Worm (Caenorhabditis elegans) whole organism, late embryonic: ENCODE measurements around the gene let-60.

ENCODE experiments used
- C08G9.2 ChIP-seq: sonication (generic microtip); optimal IDR thresholded peaks from 2 replicates; lab custom pipeline; 2016; ENCODE audit warnings: mild to moderate bottlenecking, missing genetic modification characterization, moderate library complexity, missing compliant biosample characterization
- C38D4.7 ChIP-seq: fragments of 200-800 bp; sonication (Bioruptor generic); optimal IDR thresholded peaks from 2 replicates; lab custom pipeline; 2018; ENCODE audit warnings: mild to moderate bottlenecking, missing genetic modification characterization, moderate library complexity, missing compliant biosample characterization
- F13H6.1 ChIP-seq: sonication (generic microtip); optimal IDR thresholded peaks from 2 replicates; lab custom pipeline; 2016; ENCODE audit warnings: missing genetic modification characterization, missing compliant biosample characterization
- K09A11.1 ChIP-seq: sonication (generic microtip); optimal IDR thresholded peaks from 2 replicates; lab custom pipeline; 2017; ENCODE audit warnings: antibody characterized with exemption, mild to moderate bottlenecking, missing genetic modification characterization, missing compliant biosample characterization; ENCODE audit not compliant: insufficient read depth
- T23F11.4 ChIP-seq: fragments of 200-800 bp; sonication (Bioruptor generic); optimal IDR thresholded peaks from 2 replicates; lab custom pipeline; 2018; ENCODE audit warnings: mild to moderate bottlenecking, missing genetic modification characterization, missing compliant biosample characterization
- ceh-18 ChIP-seq: sonication (generic microtip); optimal IDR thresholded peaks from 2 replicates; lab custom pipeline; 2016; ENCODE audit warnings: missing genetic modification characterization, missing compliant biosample characterization
- ceh-30 ChIP-seq: fragments of 150-350 bp; optimal IDR thresholded peaks from 2 replicates; lab custom pipeline; 2014; ENCODE audit warnings: missing biosample characterization, missing genetic modification characterization
- ceh-31 ChIP-seq: sonication (generic microtip); optimal IDR thresholded peaks from 2 replicates; lab custom pipeline; 2016; ENCODE audit warnings: missing genetic modification characterization, missing compliant biosample characterization
- ceh-34 ChIP-seq: sonication (generic microtip); optimal IDR thresholded peaks from 2 replicates; lab custom pipeline; 2016; ENCODE audit warnings: mild to moderate bottlenecking, missing genetic modification characterization, missing compliant biosample characterization
- ceh-48 ChIP-seq: sonication (generic microtip); optimal IDR thresholded peaks from 2 replicates; lab custom pipeline; 2016; ENCODE audit warnings: missing genetic modification characterization, inconsistent platforms, missing compliant biosample characterization
- ceh-9 ChIP-seq: sonication (generic microtip); optimal IDR thresholded peaks from 2 replicates; lab custom pipeline; 2016; ENCODE audit warnings: mild to moderate bottlenecking, missing genetic modification characterization, inconsistent platforms, missing compliant biosample characterization
- che-1 ChIP-seq: sonication (generic microtip); optimal IDR thresholded peaks from 2 replicates; lab custom pipeline; 2016; ENCODE audit warnings: mild to moderate bottlenecking, missing genetic modification characterization, missing compliant biosample characterization
- elt-4 ChIP-seq: sonication (generic microtip); optimal IDR thresholded peaks from 2 replicates; lab custom pipeline; 2016; ENCODE audit warnings: missing genetic modification characterization, missing compliant biosample characterization
- eyg-1 ChIP-seq: sonication (generic microtip); optimal IDR thresholded peaks from 2 replicates; lab custom pipeline; 2016; ENCODE audit warnings: missing genotype, missing genetic modification characterization, missing compliant biosample characterization
- gmeb-2 ChIP-seq: sonication (generic microtip); optimal IDR thresholded peaks from 2 replicates; lab custom pipeline; 2016; ENCODE audit warnings: missing genetic modification characterization, inconsistent platforms, missing compliant biosample characterization
- hlh-15 ChIP-seq: sonication (generic microtip); optimal IDR thresholded peaks from 2 replicates; lab custom pipeline; 2016; ENCODE audit warnings: missing genetic modification characterization, missing compliant biosample characterization
- hlh-30 ChIP-seq: sonication (generic microtip); optimal IDR thresholded peaks from 2 replicates; lab custom pipeline; 2017; ENCODE audit warnings: antibody characterized with exemption, missing genetic modification characterization, missing compliant biosample characterization; ENCODE audit not compliant: insufficient read depth
- hlh-8 ChIP-seq: sonication (generic microtip); optimal IDR thresholded peaks from 2 replicates; lab custom pipeline; 2016; ENCODE audit warnings: missing genotype, missing genetic modification characterization, missing compliant biosample characterization
- lim-6 ChIP-seq: sonication (generic microtip); optimal IDR thresholded peaks from 2 replicates; lab custom pipeline; 2016; ENCODE audit warnings: missing genetic modification characterization, missing compliant biosample characterization
- madf-2 ChIP-seq: sonication (generic microtip); optimal IDR thresholded peaks from 2 replicates; lab custom pipeline; 2017; ENCODE audit warnings: missing genetic modification characterization, missing compliant biosample characterization
- npax-4 ChIP-seq: sonication (generic microtip); optimal IDR thresholded peaks from 2 replicates; lab custom pipeline; 2016; ENCODE audit warnings: missing genetic modification characterization, missing compliant biosample characterization
- pag-3 ChIP-seq: sonication (generic microtip); optimal IDR thresholded peaks from 2 replicates; lab custom pipeline; 2016; ENCODE audit warnings: missing compliant biosample characterization, missing genetic modification characterization, borderline replicate concordance
- pha-4 ChIP-seq: fragments of 150-350 bp; optimal IDR thresholded peaks from 2 replicates; lab custom pipeline; 2018; ENCODE audit warnings: missing biosample characterization, missing genetic modification reagents, missing genetic modification characterization
- pqm-1 ChIP-seq: sonication (generic microtip); optimal IDR thresholded peaks from 2 replicates; lab custom pipeline; 2016; ENCODE audit warnings: missing genetic modification characterization, missing compliant biosample characterization
- ref-2 ChIP-seq: sonication (generic microtip); optimal IDR thresholded peaks from 2 replicates; lab custom pipeline; 2016; ENCODE audit warnings: missing genetic modification characterization, missing compliant biosample characterization
- rnt-1 ChIP-seq: sonication (generic microtip); optimal IDR thresholded peaks from 2 replicates; lab custom pipeline; 2016; ENCODE audit warnings: missing genetic modification characterization, missing compliant biosample characterization
- sdc-2 ChIP-seq: sonication (generic microtip); optimal IDR thresholded peaks from 2 replicates; lab custom pipeline; 2016; ENCODE audit warnings: missing genotype, missing genetic modification characterization, missing compliant biosample characterization
- sox-2 ChIP-seq: fragments of 200-800 bp; sonication (Bioruptor generic); IDR thresholded peaks from 2 replicates; pipeline ENCODE4 v1.3.6; 2022; ENCODE audit warnings: missing genetic modification reagents, missing genetic modification characterization, missing compliant biosample characterization
- syd-9 ChIP-seq: sonication (generic microtip); optimal IDR thresholded peaks from 2 replicates; lab custom pipeline; 2016; ENCODE audit warnings: mild to moderate bottlenecking, missing genetic modification characterization, moderate library complexity, missing compliant biosample characterization
- unc-3 ChIP-seq, 2 experiments: fragments of 200-800 bp in 1 of 2; sonication (Bioruptor generic) in 1 of 2; sonication (generic microtip) in 1 of 2; conservative IDR thresholded peaks in 1 of 2; optimal IDR thresholded peaks in 1 of 2; 2 replicates each; pipeline versions ENCODE4 v1.3.6 to Lab custom; 2016 to 2022; ENCODE audit warnings: missing compliant biosample characterization in 2 of 2, missing genetic modification characterization in 2 of 2, missing genetic modification reagents in 1 of 2
- unc-42 ChIP-seq: sonication (generic microtip); optimal IDR thresholded peaks from 2 replicates; lab custom pipeline; 2016; ENCODE audit warnings: missing genotype, missing genetic modification characterization, missing compliant biosample characterization

The let-60 gene

ce11 chrIV:11691524-11691923 lies 636 bp upstream of the let-60 start:
- no peak for TF ChIP-seq F13H6.1
- no peak for TF ChIP-seq ceh-31 (tag; lab: Kevin White, UChicago)
- TF ChIP-seq che-1 (tag; lab: Kevin White, UChicago) = no peak
- no peak for TF ChIP-seq hlh-30 (tag; lab: Kevin White, UChicago)
- no peak for TF ChIP-seq unc-42 (tag; lab: Kevin White, UChicago)
- TF ChIP-seq eyg-1 = no peak
- no peak for TF ChIP-seq npax-4 (tag; lab: Kevin White, UChicago)

ce11 chrIV:11688018-11688417 lies 2.9 kb downstream of the let-60 start, which contains the start of gene ZK792.5:
Gene ZK792.5 (minus strand): TSS chrIV:11688118.
- TF ChIP-seq hlh-15 (no peak), pqm-1 (tag; lab: Kevin White, UChicago) (no peak), npax-4 (tag; lab: Kevin White, UChicago) (no peak), T23F11.4 (GFP tag; lab: Kevin White, UChicago) (no peak), ceh-30 (tag; lab: Kevin White, UChicago) (no peak), hlh-8 (tag; lab: Kevin White, UChicago) (no peak), elt-4 (tag; lab: Kevin White, UChicago) (no peak), madf-2 (tag; lab: Kevin White, UChicago) (no peak), ceh-48 (tag; lab: Kevin White, UChicago) (no peak), unc-3 (GFP tag; conservative IDR thresholded peaks at IDR 0.05; lab: Robert Waterston, UW) (no peak), unc-3 (tag; optimal IDR thresholded peaks at IDR 0.05; lab: Kevin White, UChicago) (no peak), pha-4 (tag; lab: Kevin White, UChicago) (no peak)

DNA sequence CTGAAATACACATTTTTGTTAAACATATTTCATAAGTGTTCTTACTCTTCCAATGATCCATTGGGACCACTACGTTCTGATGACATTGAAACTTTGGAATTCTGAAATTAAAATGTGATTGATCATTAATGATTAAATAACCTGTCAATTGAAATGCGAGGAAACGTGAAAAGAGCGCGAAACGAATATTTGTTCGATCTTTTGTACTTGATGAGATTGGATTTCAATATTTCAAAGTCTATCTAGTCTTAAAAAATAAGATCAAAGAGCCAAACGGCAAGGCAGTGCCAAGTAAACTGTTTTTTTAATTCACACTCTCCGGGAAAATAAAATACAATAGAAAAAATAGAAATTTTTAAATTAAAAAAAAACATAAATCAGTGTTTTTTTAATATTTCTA lies 9.0 kb downstream of the let-60 start, which contains the start of gene ZK792.4:
ZK792.4 (minus strand) TSS at position 101 of the 400 bp plus-strand sequence.
- no peak for TF ChIP-seq sox-2 (GFP tag; lab: Robert Waterston, UW)
- TF ChIP-seq pag-3 = no peak
- TF ChIP-seq sdc-2 (tag; lab: Kevin White, UChicago) = no peak
- no peak for TF ChIP-seq ceh-9 (tag; lab: Kevin White, UChicago)
- TF ChIP-seq C38D4.7 (GFP tag; lab: Kevin White, UChicago) = no peak
- TF ChIP-seq ceh-34 (tag; lab: Kevin White, UChicago) = no peak
- TF ChIP-seq F13H6.1 = no peak
- no peak for TF ChIP-seq lim-6 (tag; lab: Kevin White, UChicago)
- no peak for TF ChIP-seq syd-9 (tag; lab: Kevin White, UChicago)
- TF ChIP-seq hlh-15 = no peak
- no peak for TF ChIP-seq pha-4 (tag; lab: Kevin White, UChicago)
- no peak for TF ChIP-seq ref-2
- no peak for TF ChIP-seq K09A11.1
- TF ChIP-seq ceh-30 (tag; lab: Kevin White, UChicago) = no peak
- no peak for TF ChIP-seq hlh-8 (tag; lab: Kevin White, UChicago)
- TF ChIP-seq rnt-1 (tag; lab: Kevin White, UChicago) = no peak
- TF ChIP-seq, all 69 proteins: peak for 0

ce11 chrIV:11676054-11676453 lies 14.8 kb downstream of the let-60 start, which contains the start of gene inx-9:
Gene inx-9 (plus strand): TSS chrIV:11676354.
- TF ChIP-seq ceh-30 (tag; lab: Kevin White, UChicago) (no peak), npax-4 (tag; lab: Kevin White, UChicago) (no peak), ceh-31 (tag; lab: Kevin White, UChicago) (no peak), C08G9.2 (tag; lab: Kevin White, UChicago) (no peak), gmeb-2 (tag; lab: Kevin White, UChicago) (no peak)

DNA sequence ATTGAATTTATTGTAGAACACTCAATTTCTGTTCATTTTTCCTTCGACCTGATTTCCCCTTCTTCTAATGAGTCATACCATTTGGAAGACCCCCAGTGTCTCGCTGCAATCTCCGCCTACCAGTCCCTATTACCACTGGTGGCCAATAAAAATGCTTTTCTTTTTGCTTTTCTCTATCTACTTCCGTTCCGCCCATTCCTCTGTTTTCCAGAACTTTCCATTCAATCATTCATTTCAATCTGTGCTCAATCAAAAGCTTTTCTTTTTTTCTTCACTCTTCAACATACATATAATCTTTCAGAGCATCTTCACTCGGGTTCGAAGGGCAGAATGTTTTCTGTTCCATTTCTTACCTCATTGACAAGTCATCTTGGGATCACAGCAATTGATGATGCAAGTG lies 17.3 kb downstream of the let-60 start, which contains the start of gene inx-8:
inx-8 (plus strand) TSS at position 301 of the 400 bp plus-strand sequence.
- TF ChIP-seq pqm-1 (tag; lab: Kevin White, UChicago) = no peak
- no peak for TF ChIP-seq gmeb-2 (tag; lab: Kevin White, UChicago)
- TF ChIP-seq ceh-18 (tag; lab: Kevin White, UChicago) = no peak
- no peak for TF ChIP-seq lim-6 (tag; lab: Kevin White, UChicago)
- no peak for TF ChIP-seq rnt-1 (tag; lab: Kevin White, UChicago)
- TF ChIP-seq che-1 (tag; lab: Kevin White, UChicago) = no peak
